Worm (Caenorhabditis elegans) whole organism, L4 larva: Measurements from ENCODE around the gene daf-14.

Experiments
- D1046.2 ChIP-seq: fragments of 200-800 bp; sonication (Bioruptor generic); IDR thresholded peaks from 2 replicates; pipeline ENCODE4 v1.3.6; 2022; ENCODE audit warnings: missing genetic modification characterization, missing compliant biosample characterization
- F10B5.3 ChIP-seq: sonication (generic microtip); optimal IDR thresholded peaks from 2 replicates; lab custom pipeline; 2016; ENCODE audit warnings: mild to moderate bottlenecking, missing genetic modification characterization, missing compliant biosample characterization
- F26F4.8 ChIP-seq: fragments of 200-800 bp; sonication (Bioruptor generic); conservative IDR thresholded peaks from 2 replicates; pipeline ENCODE4 v1.3.6; 2022; ENCODE audit warnings: missing genetic modification characterization, missing compliant biosample characterization
- F44E2.7 ChIP-seq: fragments of 200-800 bp; sonication (Bioruptor generic); IDR thresholded peaks from 2 replicates; pipeline ENCODE4 v2.1.2; 2022; ENCODE audit warnings: missing genetic modification characterization, missing compliant biosample characterization
- T26A8.4 ChIP-seq: fragments of 200-800 bp; sonication (Bioruptor generic); IDR thresholded peaks from 2 replicates; pipeline ENCODE4 v1.3.6; 2022; ENCODE audit warnings: missing genetic modification characterization, missing compliant biosample characterization
- aha-1 ChIP-seq: fragments of 150-350 bp; peaks from one replicate; lab custom pipeline; 2014; ENCODE audit warnings: missing biosample characterization, missing genetic modification characterization
- ama-1 ChIP-seq: fragments of 150-350 bp; optimal IDR thresholded peaks from 2 replicates; lab custom pipeline; 2014; ENCODE audit warnings: inconsistent platforms, mixed read lengths
- ceh-32 ChIP-seq: sonication (generic microtip); optimal IDR thresholded peaks from 2 replicates; lab custom pipeline; 2016; ENCODE audit warnings: mild to moderate bottlenecking, missing genetic modification characterization, missing compliant biosample characterization; ENCODE audit not compliant: poor library complexity
- ceh-44 ChIP-seq: fragments of 200-800 bp; sonication (Bioruptor generic); IDR thresholded peaks from 2 replicates; pipeline ENCODE4 v1.3.6; 2022; ENCODE audit warnings: missing genetic modification reagents, missing genetic modification characterization, missing compliant biosample characterization
- ceh-82 ChIP-seq: sonication (generic microtip); optimal IDR thresholded peaks from 2 replicates; lab custom pipeline; 2017; ENCODE audit warnings: missing biosample characterization, missing genetic modification characterization
- ces-1 ChIP-seq: fragments of 150-350 bp; sonication (generic microtip); optimal IDR thresholded peaks from 4 replicates; lab custom pipeline; 2014; ENCODE audit warnings: missing biosample characterization, missing genetic modification reagents, missing genetic modification characterization
- ctbp-1 ChIP-seq: fragments of 200-800 bp; sonication (Bioruptor generic); IDR thresholded peaks from 2 replicates; pipeline ENCODE4 v1.3.6; 2022; ENCODE audit warnings: missing genetic modification reagents, missing genetic modification characterization, missing compliant biosample characterization
- duxl-1 ChIP-seq: sonication (generic microtip); optimal IDR thresholded peaks from 2 replicates; lab custom pipeline; 2016; ENCODE audit warnings: mild to moderate bottlenecking, missing genetic modification characterization, moderate library complexity, missing compliant biosample characterization; ENCODE audit not compliant: poor library complexity
- egl-27 ChIP-seq: sonication (generic microtip); optimal IDR thresholded peaks from 3 replicates; lab custom pipeline; 2017; ENCODE audit warnings: missing biosample characterization, missing genetic modification reagents, missing genetic modification characterization
- egl-43 ChIP-seq: fragments of 200-800 bp; sonication (Bioruptor generic); IDR thresholded peaks from 2 replicates; pipeline ENCODE4 v1.3.6; 2022; ENCODE audit warnings: missing genetic modification reagents, missing genetic modification characterization, missing compliant biosample characterization
- gei-8 ChIP-seq: fragments of 200-800 bp; sonication (Bioruptor generic); optimal IDR thresholded peaks from 2 replicates; lab custom pipeline; 2018; ENCODE audit warnings: mild to moderate bottlenecking, missing genetic modification characterization, missing compliant biosample characterization
- hlh-11 ChIP-seq: fragments of 200-800 bp; sonication (Bioruptor generic); optimal IDR thresholded peaks from 2 replicates; lab custom pipeline; 2018; ENCODE audit warnings: mild to moderate bottlenecking, missing genetic modification characterization, missing compliant biosample characterization
- hlh-30 ChIP-seq: sonication (generic microtip); optimal IDR thresholded peaks from 2 replicates; lab custom pipeline; 2017; ENCODE audit warnings: antibody characterized with exemption, mild to moderate bottlenecking, missing genetic modification characterization, missing compliant biosample characterization; ENCODE audit not compliant: insufficient read depth
- lin-38 ChIP-seq: fragments of 200-800 bp; sonication (Bioruptor generic); IDR thresholded peaks from 2 replicates; pipeline ENCODE4 v1.3.6; 2022; ENCODE audit warnings: missing genetic modification reagents, missing genetic modification characterization, missing compliant biosample characterization
- madf-5 ChIP-seq, 2 experiments: fragments of 200-800 bp; sonication (Bioruptor generic); IDR thresholded peaks; 2 replicates each; pipeline ENCODE4 v1.3.6; 2022; ENCODE audit warnings: missing compliant biosample characterization in 2 of 2, missing genetic modification characterization in 2 of 2
- madf-9 ChIP-seq: fragments of 200-800 bp; sonication (Bioruptor generic); conservative IDR thresholded peaks from 2 replicates; pipeline ENCODE4 v1.3.6; 2022; ENCODE audit warnings: missing genetic modification reagents, missing genetic modification characterization, missing compliant biosample characterization
- mdt-29 ChIP-seq: fragments of 200-800 bp; sonication (Bioruptor generic); IDR thresholded peaks from 2 replicates; pipeline ENCODE4 v1.3.6; 2022; ENCODE audit warnings: missing genetic modification reagents, missing genetic modification characterization, missing compliant biosample characterization
- mes-2 ChIP-seq: sonication (generic microtip); optimal IDR thresholded peaks from 2 replicates; lab custom pipeline; 2016; ENCODE audit warnings: missing genotype, mild to moderate bottlenecking, missing genetic modification characterization, missing compliant biosample characterization; ENCODE audit not compliant: poor library complexity, severe bottlenecking
- nhr-11 ChIP-seq: fragments of 150-350 bp; optimal IDR thresholded peaks from 2 replicates; lab custom pipeline; 2014; ENCODE audit warnings: missing biosample characterization, missing genetic modification characterization
- nhr-111 ChIP-seq: fragments of 200-800 bp; sonication (Bioruptor generic); optimal IDR thresholded peaks from 2 replicates; lab custom pipeline; 2018; ENCODE audit warnings: mild to moderate bottlenecking, missing genetic modification characterization, missing compliant biosample characterization
- nhr-25 ChIP-seq: sonication (generic microtip); optimal IDR thresholded peaks from 2 replicates; lab custom pipeline; 2017; ENCODE audit warnings: missing genetic modification characterization, mild to moderate bottlenecking, missing compliant biosample characterization, antibody characterized with exemption, moderate library complexity, borderline replicate concordance; ENCODE audit not compliant: insufficient read depth
- nhr-41 ChIP-seq: fragments of 200-800 bp; sonication (Bioruptor generic); IDR thresholded peaks from 2 replicates; pipeline ENCODE4 v1.3.6; 2022; ENCODE audit warnings: missing genetic modification reagents, missing genetic modification characterization, missing compliant biosample characterization
- nhr-6 ChIP-seq: fragments of 150-350 bp; optimal IDR thresholded peaks from 2 replicates; lab custom pipeline; 2014; ENCODE audit warnings: missing biosample characterization, missing genetic modification characterization
- pqm-1 ChIP-seq: sonication (generic microtip); optimal IDR thresholded peaks from 2 replicates; lab custom pipeline; 2017; ENCODE audit warnings: missing biosample characterization, missing genetic modification characterization
- rbr-2 ChIP-seq: sonication (generic microtip); optimal IDR thresholded peaks from 2 replicates; lab custom pipeline; 2016; ENCODE audit warnings: missing genotype, missing genetic modification characterization, missing compliant biosample characterization
- saeg-2 ChIP-seq: fragments of 200-800 bp; sonication (Bioruptor generic); IDR thresholded peaks from 2 replicates; pipeline ENCODE4 v1.3.6; 2022; ENCODE audit warnings: missing genetic modification reagents, missing genetic modification characterization, missing compliant biosample characterization
- sdz-12 ChIP-seq: fragments of 200-800 bp; sonication (Bioruptor generic); optimal IDR thresholded peaks from 2 replicates; lab custom pipeline; 2018; ENCODE audit warnings: mild to moderate bottlenecking, missing genetic modification characterization, missing compliant biosample characterization
- tra-1 ChIP-seq: fragments of 200-800 bp; sonication (Bioruptor generic); IDR thresholded peaks from 2 replicates; pipeline ENCODE4 v1.3.6; 2022; ENCODE audit warnings: missing genetic modification reagents, missing genetic modification characterization, missing compliant biosample characterization
- unc-62 ChIP-seq, 3 experiments: fragments of 150-350 bp in 1 of 3; sonication (generic microtip); optimal IDR thresholded peaks in 2 of 3; peaks in 1 of 3; 1 replicate in 1 of 3; 2 replicates in 2 of 3; lab custom pipeline; 2014 to 2017; ENCODE audit warnings: missing biosample characterization in 3 of 3, missing genetic modification characterization in 3 of 3, missing genetic modification reagents in 3 of 3, missing genotype in 1 of 3
- vab-7 ChIP-seq: fragments of 200-800 bp; sonication (Bioruptor generic); IDR thresholded peaks from 2 replicates; pipeline ENCODE4 v1.3.6; 2022; ENCODE audit warnings: missing genetic modification reagents, missing genetic modification characterization, missing compliant biosample characterization
- zfp-2 ChIP-seq: sonication (generic microtip); optimal IDR thresholded peaks from 2 replicates; lab custom pipeline; 2016; ENCODE audit warnings: mild to moderate bottlenecking, missing genetic modification characterization, missing compliant biosample characterization
- zip-2 ChIP-seq: fragments of 150-350 bp; optimal IDR thresholded peaks from 2 replicates; lab custom pipeline; 2014; ENCODE audit warnings: missing biosample characterization, missing genetic modification characterization

Gene daf-14

DNA sequence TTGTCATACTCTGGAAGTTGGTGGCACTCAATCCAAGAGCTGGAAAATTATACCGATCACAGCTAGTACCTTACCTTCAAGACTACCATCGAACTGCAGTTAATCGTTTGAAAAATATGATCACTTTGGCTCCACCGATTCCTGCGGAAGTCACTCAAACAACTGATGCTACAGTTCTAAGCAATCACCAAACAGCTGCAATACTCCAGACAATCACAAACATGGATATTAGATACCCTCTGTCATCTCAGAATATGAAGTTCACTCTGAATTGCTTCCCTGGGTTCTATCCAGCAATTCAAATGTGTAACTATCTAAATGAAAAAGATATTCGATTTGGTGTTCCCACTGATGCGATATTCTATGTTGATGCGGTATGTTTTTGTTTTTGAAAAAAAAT, 38.1 kb downstream of the daf-14 start:
- no peak for TF ChIP-seq zip-2 (tag; lab: Kevin White, UChicago)
- TF ChIP-seq aha-1 (tag; lab: Kevin White, UChicago) = peak; percentile 90

- TF ChIP-seq F44E2.7 (GFP tag; lab: Robert Waterston, UW) = no peak
- TF ChIP-seq ceh-32 (tag; lab: Kevin White, UChicago) = no peak
- no peak for TF ChIP-seq nhr-25 (tag; lab: Kevin White, UChicago)
- no peak for TF ChIP-seq D1046.2 (GFP tag; lab: Robert Waterston, UW)
- TF ChIP-seq saeg-2 (GFP tag; lab: Robert Waterston, UW) = no peak
- TF ChIP-seq rbr-2 = no peak
- no peak for TF ChIP-seq zfp-2 (tag; lab: Kevin White, UChicago)
- TF ChIP-seq nhr-6 (tag; lab: Kevin White, UChicago) = no peak
- TF ChIP-seq ceh-44 (GFP tag; lab: Robert Waterston, UW) = no peak
- no peak for TF ChIP-seq mdt-29
- no peak for TF ChIP-seq duxl-1 (tag; lab: Kevin White, UChicago)
- no peak for TF ChIP-seq egl-27 (tag; lab: Kevin White, UChicago)
- no peak for TF ChIP-seq T26A8.4
- TF ChIP-seq ceh-82 = no peak
- TF ChIP-seq ctbp-1 (GFP tag; lab: Robert Waterston, UW) = no peak
- no peak for TF ChIP-seq mes-2 (tag; lab: Kevin White, UChicago)
- no peak for TF ChIP-seq nhr-41 (GFP tag; lab: Robert Waterston, UW)
- no peak for TF ChIP-seq pqm-1
- TF ChIP-seq lin-38 (GFP tag; lab: Robert Waterston, UW) = no peak
- TF ChIP-seq, all 104 proteins: peak for 0
Observed at ce11 chrIV:10294030-10294429, 43.6 kb downstream of the daf-14 start, which contains the start of gene R09E10.6. TSS of gene R09E10.6 (minus strand) at chrIV:10294130.

ce11 chrIV:10295084-10295483, 44.7 kb downstream of the daf-14 start, which contains the start of gene R09E10.13:
TSS of gene R09E10.13 (minus strand) at chrIV:10295144.
- peak; percentile 68 for TF ChIP-seq hlh-30 (tag; lab: Kevin White, UChicago)
- no peak for TF ChIP-seq F44E2.7 (GFP tag; lab: Robert Waterston, UW)
- no peak for TF ChIP-seq vab-7 (GFP tag; lab: Robert Waterston, UW)
- no peak for TF ChIP-seq ama-1
- peak in 1 of 2 experiments; percentile 84 for TF ChIP-seq unc-62 (GFP tag; optimal IDR thresholded peaks at IDR 0.05 in 1 of 2; lab: Kevin White, UChicago)
- TF ChIP-seq unc-62 (tag; optimal IDR thresholded peaks at IDR 0.05; lab: Kevin White, UChicago) = no peak
- TF ChIP-seq hlh-11 = peak; percentile 42
- TF ChIP-seq tra-1 (GFP tag; lab: Robert Waterston, UW) = no peak
- TF ChIP-seq, all 104 proteins: peak for 3

DNA sequence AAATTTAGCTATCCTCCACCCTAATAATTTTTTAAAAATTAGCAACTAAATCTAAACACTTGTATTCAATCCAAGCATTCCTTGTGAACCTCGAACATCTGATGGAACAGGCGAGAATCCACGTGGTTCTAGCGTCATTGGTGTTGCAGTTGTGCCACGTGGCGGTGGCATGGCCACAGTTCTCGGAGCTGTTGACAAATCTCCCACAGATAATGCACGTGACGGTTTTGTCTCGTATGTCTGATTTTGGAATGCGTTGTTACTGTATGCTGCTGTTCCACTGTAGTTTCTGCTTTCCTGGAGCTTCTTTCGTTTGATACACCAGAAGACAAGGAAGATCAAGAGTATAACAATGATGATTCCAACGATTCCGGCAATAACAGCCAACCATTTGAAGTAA, 45.6 kb downstream of the daf-14 start:
- TF ChIP-seq unc-62 (GFP tag; optimal IDR thresholded peaks at IDR 0.05 in 1 of 2; lab: Kevin White, UChicago) (peak in 1 of 2 experiments; percentile 92), unc-62 (tag; optimal IDR thresholded peaks at IDR 0.05; lab: Kevin White, UChicago) (no peak), ces-1 (GFP tag; lab: Kevin White, UChicago) (no peak)

DNA sequence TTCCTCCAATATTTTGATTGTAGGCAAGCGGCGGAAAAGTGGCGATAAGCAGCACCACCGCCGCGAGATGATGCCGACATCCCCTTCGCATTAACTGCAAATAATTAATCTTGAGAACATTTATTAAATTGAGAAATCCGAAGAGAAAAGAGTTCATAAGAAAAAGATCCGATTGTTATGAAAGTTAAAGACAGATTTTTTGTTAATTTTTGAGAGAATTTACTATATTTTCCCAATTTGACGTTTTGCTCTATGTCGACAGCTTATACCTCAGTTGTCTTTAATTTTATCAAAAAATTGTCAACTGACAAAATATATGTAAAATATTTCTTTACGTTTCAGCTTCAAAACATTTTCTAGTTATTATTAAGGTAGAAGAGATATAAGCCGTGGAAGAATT, 51.8 kb downstream of the daf-14 start, which contains the start of gene R09E10.5:
Gene R09E10.5, minus strand, starts transcription at position 101 of the 400 bp plus-strand sequence.
- TF ChIP-seq F26F4.8 (GFP tag; lab: Robert Waterston, UW) = no peak
- TF ChIP-seq nhr-11 = no peak
- no peak for TF ChIP-seq nhr-25 (tag; lab: Kevin White, UChicago)
- no peak for TF ChIP-seq ceh-44 (GFP tag; lab: Robert Waterston, UW)
- TF ChIP-seq madf-9 (GFP tag; lab: Robert Waterston, UW) = no peak
- no peak for TF ChIP-seq nhr-111 (GFP tag; lab: Kevin White, UChicago)
- TF ChIP-seq ama-1 = no peak
- TF ChIP-seq nhr-41 (GFP tag; lab: Robert Waterston, UW) = no peak
- TF ChIP-seq tra-1 (GFP tag; lab: Robert Waterston, UW) = no peak
- TF ChIP-seq egl-27 (tag; lab: Kevin White, UChicago) = no peak
- no peak for TF ChIP-seq gei-8 (GFP tag; lab: Kevin White, UChicago)
- no peak for TF ChIP-seq egl-43 (GFP tag; lab: Robert Waterston, UW)
- no peak for TF ChIP-seq F10B5.3
- no peak for TF ChIP-seq sdz-12 (GFP tag; lab: Kevin White, UChicago)
- no peak for TF ChIP-seq madf-5 (GFP tag; IDR thresholded peaks at IDR 0.05; lab: Robert Waterston, UW)
